Fruit fly (Drosophila melanogaster) whole organism, adult: ENCODE measurements around the gene CG31693.

Experiments
- CG12768 ChIP-seq: fragments of 200-800 bp; sonication (Bioruptor generic); optimal IDR thresholded peaks from 2 replicates; lab custom pipeline; 2017; ENCODE audit warnings: missing biosample characterization, missing genetic modification characterization, mild to moderate bottlenecking, moderate library complexity, missing genetic modification reagents
- CG7101 ChIP-seq: fragments of 200-800 bp; sonication (Bioruptor generic); optimal IDR thresholded peaks from 2 replicates; lab custom pipeline; 2018; ENCODE audit warnings: missing biosample characterization, mild to moderate bottlenecking, missing genetic modification characterization, moderate library complexity
- tj ChIP-seq: fragments of 200-800 bp; sonication (Bioruptor generic); optimal IDR thresholded peaks from 3 replicates; lab custom pipeline; 2017; ENCODE audit warnings: missing biosample characterization, mild to moderate bottlenecking, missing genetic modification characterization, moderate library complexity
- toe ChIP-seq: fragments of 200-800 bp; sonication (Bioruptor generic); optimal IDR thresholded peaks from 2 replicates; lab custom pipeline; 2016; ENCODE audit warnings: missing biosample characterization, missing genetic modification characterization

DNA sequence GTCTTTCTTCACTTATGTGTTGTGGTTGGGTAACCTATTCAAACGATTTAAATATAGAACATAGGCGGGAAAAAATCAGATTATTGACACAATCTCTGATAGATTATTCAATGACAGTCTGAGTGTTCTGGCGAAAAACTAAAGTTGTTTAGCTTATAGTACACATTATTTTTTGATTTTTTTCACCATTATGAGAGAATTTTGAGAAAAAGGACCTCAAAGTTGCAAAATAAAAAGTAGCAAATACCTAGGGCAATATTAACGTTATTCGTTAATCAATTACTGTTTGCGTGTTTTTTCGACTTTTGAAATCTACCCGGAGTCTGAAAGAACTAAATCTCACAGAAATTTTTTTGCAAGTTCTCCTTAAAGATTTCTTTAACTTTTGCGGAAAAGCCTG, 39.2 kb downstream of the CG31693 start, which contains the start of gene CG34173:
- TF ChIP-seq CG7101 (tag; lab: Kevin White, UChicago): no peak
- no peak for TF ChIP-seq toe (GFP tag; lab: Kevin White, UChicago)
- TF ChIP-seq CG12768 (GFP tag; lab: Kevin White, UChicago): no peak
- TF ChIP-seq tj (GFP tag; lab: Kevin White, UChicago): no peak
